Worm (Caenorhabditis elegans): ENCODE measurements around the gene F53A2.11.

- TF ChIP-seq lin-11 (tag; optimal IDR thresholded peaks at IDR 0.05) (no peak), hlh-30 (tag; optimal IDR thresholded peaks at IDR 0.05; ENCODE audit: insufficient read depth) (no peak), pqm-1 (tag; optimal IDR thresholded peaks at IDR 0.05) (no peak), ceh-18 (tag; optimal IDR thresholded peaks at IDR 0.05) (no peak), nhr-11 (tag; optimal IDR thresholded peaks at IDR 0.05) (no peak), ceh-2 (tag; optimal IDR thresholded peaks at IDR 0.05) (no peak), pha-4 (tag; optimal IDR thresholded peaks at IDR 0.05) (no peak), mec-3 (tag; optimal IDR thresholded peaks at IDR 0.05; ENCODE audit: borderline replicate concordance) (no peak), C08G9.2 (tag; optimal IDR thresholded peaks at IDR 0.05) (no peak), ama-1 (optimal IDR thresholded peaks at IDR 0.05) (no peak), unc-86 (tag; optimal IDR thresholded peaks at IDR 0.05) (no peak)
Measured at ce11 chrIII:13342079-13342734, 19.7 kb upstream of the F53A2.11 start, which contains the start of gene dro-1.
